Fruit fly (Drosophila melanogaster) whole organism, adult: Measurements from ENCODE around the gene CG14221.

Experiments used
- CG14711 ChIP-seq: fragments of 200-800 bp; sonication (Bioruptor generic); optimal IDR thresholded peaks from 2 replicates; lab custom pipeline; 2018; ENCODE audit warnings: missing biosample characterization, mild to moderate bottlenecking, missing genetic modification characterization, moderate library complexity
- CG7045 ChIP-seq: fragments of 200-800 bp; sonication (Bioruptor generic); optimal IDR thresholded peaks from 2 replicates; lab custom pipeline; 2017; ENCODE audit warnings: missing biosample characterization, mild to moderate bottlenecking, missing genetic modification characterization
- Hr96 ChIP-seq: fragments of 200-800 bp; sonication (Bioruptor generic); optimal IDR thresholded peaks from 2 replicates; lab custom pipeline; 2016; ENCODE audit warnings: missing biosample characterization, missing genetic modification characterization
- Mnt ChIP-seq: fragments of 200-800 bp; sonication (Bioruptor generic); optimal IDR thresholded peaks from 2 replicates; lab custom pipeline; 2016; ENCODE audit warnings: missing biosample characterization, mild to moderate bottlenecking, missing genetic modification characterization
- bab1 ChIP-seq: fragments of 200-800 bp; sonication (Bioruptor generic); optimal IDR thresholded peaks from 3 replicates; lab custom pipeline; 2019; ENCODE audit warnings: missing biosample characterization, mild to moderate bottlenecking, missing genetic modification characterization, moderate library complexity
- kay ChIP-seq: fragments of 200-800 bp; sonication (Bioruptor generic); peaks from one replicate; lab custom pipeline; 2016; ENCODE audit warnings: missing biosample characterization, missing genetic modification characterization, borderline replicate concordance

dm6 chrX:19595862-19596261, 25.2 kb downstream of the CG14221 start:
- TF ChIP-seq CG7045 (GFP tag; lab: Kevin White, UChicago) (no peak), CG14711 (tag; lab: Kevin White, UChicago) (no peak), Hr96 (no peak), bab1 (GFP tag; lab: Kevin White, UChicago) (no peak), Mnt (GFP tag; lab: Kevin White, UChicago) (no peak), kay (GFP tag; lab: Kevin White, UChicago) (no peak)
